Worm (Caenorhabditis elegans): ENCODE results near the gene srlf-35.

DNA sequence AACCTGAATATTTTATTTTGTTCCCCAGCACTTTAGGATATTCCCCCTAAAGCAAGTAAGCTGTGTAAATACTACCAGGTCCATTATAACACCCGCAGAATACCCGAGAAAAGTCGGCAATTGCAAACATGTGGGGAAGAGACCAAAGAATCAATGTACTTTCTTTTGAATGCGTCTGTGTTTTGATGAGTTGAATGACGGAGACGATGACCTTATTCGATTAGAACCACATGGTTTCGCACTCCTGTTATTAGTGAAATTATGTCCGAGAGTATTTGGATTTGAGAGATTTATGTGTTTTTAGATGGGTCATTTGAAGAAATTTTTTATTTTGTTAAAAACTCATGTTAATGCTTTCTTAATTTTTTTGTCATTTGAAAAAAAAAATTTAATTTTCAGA lies 38.5 kb upstream of the srlf-35 start:
- no peak for TF ChIP-seq zag-1 (tag; optimal IDR thresholded peaks at IDR 0.05)
- no peak for TF ChIP-seq fkh-10 (GFP tag; optimal IDR thresholded peaks at IDR 0.05)
- TF ChIP-seq nhr-77 (tag; optimal IDR thresholded peaks at IDR 0.05), result no peak
- no peak for TF ChIP-seq dpl-1 (GFP tag; optimal IDR thresholded peaks at IDR 0.05)
- TF ChIP-seq egl-27 (tag; optimal IDR thresholded peaks at IDR 0.05), result no peak
- no peak for TF ChIP-seq spr-3 (GFP tag; optimal IDR thresholded peaks at IDR 0.05)
- TF ChIP-seq saeg-2 (GFP tag; IDR thresholded peaks at IDR 0.05), result no peak
- no peak for TF ChIP-seq unc-130 (GFP tag; optimal IDR thresholded peaks at IDR 0.05)
- no peak for TF ChIP-seq pqm-1 (tag; optimal IDR thresholded peaks at IDR 0.05)
- no peak for TF ChIP-seq mep-1 (tag; optimal IDR thresholded peaks at IDR 0.05)
